Worm (Caenorhabditis elegans) whole organism, young adult: ENCODE results near the gene Y17G7B.3.

Source experiments
- F37B4.10 ChIP-seq: fragments of 200-800 bp; sonication (Bioruptor generic); IDR thresholded peaks from 2 replicates; pipeline ENCODE4 v1.3.6; 2022; ENCODE audit warnings: missing genetic modification characterization, missing compliant biosample characterization
- ama-1 ChIP-seq, 3 experiments: fragments of 150-350 bp in 1 of 3; sonication (generic microtip) in 2 of 3; optimal IDR thresholded peaks; 2 replicates each; lab custom pipeline; 2014 to 2018; ENCODE audit warnings: missing biosample characterization in 2 of 3, missing genetic modification characterization in 2 of 3, missing genetic modification reagents in 2 of 3
- unc-62 ChIP-seq: fragments of 150-350 bp; optimal IDR thresholded peaks from 2 replicates; lab custom pipeline; 2014; ENCODE audit warnings: missing biosample characterization, missing genetic modification reagents, missing genetic modification characterization
- zfh-2 ChIP-seq: fragments of 200-800 bp; sonication (Bioruptor generic); conservative IDR thresholded peaks from 2 replicates; pipeline ENCODE4 v1.3.6; 2022; ENCODE audit warnings: missing genetic modification reagents, missing genetic modification characterization, missing compliant biosample characterization

ce11 chrII:11979449-11980095 lies 9.3 kb upstream of the Y17G7B.3 start, which contains the start of the genes ash-2 and Y17G7B.20:
- TF ChIP-seq ama-1 (optimal IDR thresholded peaks at IDR 0.05; lab: Kevin White, UChicago) (no peak), ama-1 (GFP tag; optimal IDR thresholded peaks at IDR 0.05; lab: Kevin White, UChicago) (no peak), unc-62 (GFP tag; lab: Kevin White, UChicago) (no peak), F37B4.10 (no peak), zfh-2 (GFP tag; lab: Robert Waterston, UW) (no peak; the same call in 1 of the 2 replicates)
